Worm (Caenorhabditis elegans) whole organism, L4 larva: Measurements from ENCODE around the gene pkc-3.
A peak's percentile ranks its signal among the peaks of the same experiment; 100 is the strongest.

Source experiments
- F37D6.2 ChIP-seq: sonication (generic microtip); optimal IDR thresholded peaks from 2 replicates; lab custom pipeline; 2016; ENCODE audit warnings: mild to moderate bottlenecking, missing genetic modification characterization, missing compliant biosample characterization
- T20F7.1 ChIP-seq: fragments of 200-800 bp; sonication (Bioruptor generic); optimal IDR thresholded peaks from 2 replicates; lab custom pipeline; 2018; ENCODE audit warnings: mild to moderate bottlenecking, missing genetic modification characterization, missing compliant biosample characterization
- T26A8.4 ChIP-seq: fragments of 200-800 bp; sonication (Bioruptor generic); IDR thresholded peaks from 2 replicates; pipeline ENCODE4 v1.3.6; 2022; ENCODE audit warnings: missing genetic modification characterization, missing compliant biosample characterization
- Y75B8A.6 ChIP-seq: fragments of 200-800 bp; sonication (Bioruptor generic); IDR thresholded peaks from 2 replicates; pipeline ENCODE4 v1.3.6; 2022; ENCODE audit warnings: missing genetic modification reagents, missing genetic modification characterization, missing compliant biosample characterization
- ZK337.2 ChIP-seq: fragments of 200-800 bp; sonication (Bioruptor generic); IDR thresholded peaks from 2 replicates; pipeline ENCODE4 v1.3.6; 2022; ENCODE audit warnings: missing genetic modification reagents, missing genetic modification characterization, missing compliant biosample characterization
- ZK546.5 ChIP-seq, 2 experiments: sonication (generic microtip); optimal IDR thresholded peaks; 2 replicates each; lab custom pipeline; 2017; ENCODE audit warnings: missing biosample characterization in 2 of 2, missing genetic modification characterization in 2 of 2
- aha-1 ChIP-seq: fragments of 150-350 bp; peaks from one replicate; lab custom pipeline; 2014; ENCODE audit warnings: missing biosample characterization, missing genetic modification characterization
- arid-1 ChIP-seq: fragments of 200-800 bp; sonication (Bioruptor generic); conservative IDR thresholded peaks from 2 replicates; pipeline ENCODE4 v1.3.6; 2022; ENCODE audit warnings: missing genetic modification reagents, missing genetic modification characterization, missing compliant biosample characterization
- attf-4 ChIP-seq: sonication (generic microtip); optimal IDR thresholded peaks from 3 replicates; lab custom pipeline; 2017; ENCODE audit warnings: missing biosample characterization, missing genetic modification characterization
- ceh-28 ChIP-seq: fragments of 150-350 bp; optimal IDR thresholded peaks from 2 replicates; lab custom pipeline; 2014; ENCODE audit warnings: missing biosample characterization, missing genetic modification reagents, missing genetic modification characterization
- ceh-32 ChIP-seq: sonication (generic microtip); optimal IDR thresholded peaks from 2 replicates; lab custom pipeline; 2016; ENCODE audit warnings: mild to moderate bottlenecking, missing genetic modification characterization, missing compliant biosample characterization; ENCODE audit not compliant: poor library complexity
- ceh-44 ChIP-seq: fragments of 200-800 bp; sonication (Bioruptor generic); IDR thresholded peaks from 2 replicates; pipeline ENCODE4 v1.3.6; 2022; ENCODE audit warnings: missing genetic modification reagents, missing genetic modification characterization, missing compliant biosample characterization
- ces-1 ChIP-seq: fragments of 150-350 bp; sonication (generic microtip); optimal IDR thresholded peaks from 4 replicates; lab custom pipeline; 2014; ENCODE audit warnings: missing biosample characterization, missing genetic modification reagents, missing genetic modification characterization
- daf-19 ChIP-seq: fragments of 200-800 bp; sonication (Bioruptor generic); conservative IDR thresholded peaks from 2 replicates; pipeline ENCODE4 v1.3.6; 2022; ENCODE audit warnings: missing genetic modification characterization, missing compliant biosample characterization
- daf-8 ChIP-seq: fragments of 200-800 bp; sonication (Bioruptor generic); IDR thresholded peaks from 2 replicates; pipeline ENCODE4 v1.3.6; 2022; ENCODE audit warnings: missing genetic modification characterization, missing compliant biosample characterization
- dpl-1 ChIP-seq: fragments of 150-350 bp; optimal IDR thresholded peaks from 2 replicates; lab custom pipeline; 2014; ENCODE audit warnings: missing biosample characterization, missing genetic modification reagents, missing genetic modification characterization
- duxl-1 ChIP-seq: sonication (generic microtip); optimal IDR thresholded peaks from 2 replicates; lab custom pipeline; 2016; ENCODE audit warnings: mild to moderate bottlenecking, missing genetic modification characterization, moderate library complexity, missing compliant biosample characterization; ENCODE audit not compliant: poor library complexity
- fos-1 ChIP-seq: fragments of 150-350 bp; optimal IDR thresholded peaks from 2 replicates; lab custom pipeline; 2014; ENCODE audit warnings: missing biosample characterization, missing genetic modification characterization
- hlh-30 ChIP-seq: sonication (generic microtip); optimal IDR thresholded peaks from 2 replicates; lab custom pipeline; 2017; ENCODE audit warnings: antibody characterized with exemption, mild to moderate bottlenecking, missing genetic modification characterization, missing compliant biosample characterization; ENCODE audit not compliant: insufficient read depth
- hmg-1.1 ChIP-seq: fragments of 200-800 bp; sonication (Bioruptor generic); IDR thresholded peaks from 2 replicates; pipeline ENCODE4 v1.3.6; 2022; ENCODE audit warnings: missing genetic modification reagents, missing genetic modification characterization, missing compliant biosample characterization
- lim-7 ChIP-seq: fragments of 200-800 bp; sonication (Bioruptor generic); IDR thresholded peaks from 2 replicates; pipeline ENCODE4 v1.3.6; 2022; ENCODE audit warnings: missing genetic modification characterization, missing compliant biosample characterization
- lin-38 ChIP-seq: fragments of 200-800 bp; sonication (Bioruptor generic); IDR thresholded peaks from 2 replicates; pipeline ENCODE4 v1.3.6; 2022; ENCODE audit warnings: missing genetic modification reagents, missing genetic modification characterization, missing compliant biosample characterization
- lin-39 ChIP-seq: fragments of 150-350 bp; optimal IDR thresholded peaks from 2 replicates; lab custom pipeline; 2014; ENCODE audit warnings: missing biosample characterization, missing genetic modification reagents, missing genetic modification characterization
- lsy-2 ChIP-seq, 2 experiments: fragments of 150-350 bp in 1 of 2; sonication (generic microtip) in 1 of 2; optimal IDR thresholded peaks; 2 replicates each; lab custom pipeline; 2014 to 2017; ENCODE audit warnings: missing biosample characterization in 2 of 2, missing genetic modification characterization in 2 of 2
- mes-2 ChIP-seq: sonication (generic microtip); optimal IDR thresholded peaks from 2 replicates; lab custom pipeline; 2016; ENCODE audit warnings: missing genotype, mild to moderate bottlenecking, missing genetic modification characterization, missing compliant biosample characterization; ENCODE audit not compliant: poor library complexity, severe bottlenecking
- mxl-2 ChIP-seq: fragments of 200-800 bp; sonication (Bioruptor generic); conservative IDR thresholded peaks from 2 replicates; pipeline ENCODE4 v1.3.6; 2022; ENCODE audit warnings: missing genetic modification reagents, missing genetic modification characterization, missing compliant biosample characterization
- nhr-11 ChIP-seq: fragments of 150-350 bp; optimal IDR thresholded peaks from 2 replicates; lab custom pipeline; 2014; ENCODE audit warnings: missing biosample characterization, missing genetic modification characterization
- nhr-111 ChIP-seq: fragments of 200-800 bp; sonication (Bioruptor generic); optimal IDR thresholded peaks from 2 replicates; lab custom pipeline; 2018; ENCODE audit warnings: mild to moderate bottlenecking, missing genetic modification characterization, missing compliant biosample characterization
- nhr-28 ChIP-seq: fragments of 150-350 bp; optimal IDR thresholded peaks from 2 replicates; lab custom pipeline; 2014; ENCODE audit warnings: missing biosample characterization, missing genetic modification characterization
- nhr-41 ChIP-seq: fragments of 200-800 bp; sonication (Bioruptor generic); IDR thresholded peaks from 2 replicates; pipeline ENCODE4 v1.3.6; 2022; ENCODE audit warnings: missing genetic modification reagents, missing genetic modification characterization, missing compliant biosample characterization
- nhr-6 ChIP-seq: fragments of 150-350 bp; optimal IDR thresholded peaks from 2 replicates; lab custom pipeline; 2014; ENCODE audit warnings: missing biosample characterization, missing genetic modification characterization
- nhr-76 ChIP-seq: fragments of 150-350 bp; optimal IDR thresholded peaks from 2 replicates; lab custom pipeline; 2014; ENCODE audit warnings: missing biosample characterization, missing genetic modification characterization
- nhr-77 ChIP-seq: fragments of 150-350 bp; optimal IDR thresholded peaks from 2 replicates; lab custom pipeline; 2014; ENCODE audit warnings: missing biosample characterization, missing genetic modification characterization
- pha-4 ChIP-seq, 2 experiments: fragments of 150-350 bp in 1 of 2; fragments of 200-800 bp in 1 of 2; sonication (Bioruptor generic) in 1 of 2; IDR thresholded peaks in 1 of 2; optimal IDR thresholded peaks in 1 of 2; 2 replicates each; pipeline versions ENCODE4 v1.3.6 to Lab custom; 2014 to 2022; ENCODE audit warnings: missing genetic modification characterization in 2 of 2, missing genetic modification reagents in 2 of 2, missing biosample characterization in 1 of 2, missing compliant biosample characterization in 1 of 2
- pqm-1 ChIP-seq: sonication (generic microtip); optimal IDR thresholded peaks from 2 replicates; lab custom pipeline; 2017; ENCODE audit warnings: missing biosample characterization, missing genetic modification characterization
- saeg-2 ChIP-seq: fragments of 200-800 bp; sonication (Bioruptor generic); IDR thresholded peaks from 2 replicates; pipeline ENCODE4 v1.3.6; 2022; ENCODE audit warnings: missing genetic modification reagents, missing genetic modification characterization, missing compliant biosample characterization
- spr-1 ChIP-seq: sonication (generic microtip); optimal IDR thresholded peaks from 2 replicates; lab custom pipeline; 2016; ENCODE audit warnings: mild to moderate bottlenecking, missing genetic modification characterization, missing compliant biosample characterization
- spr-3 ChIP-seq: fragments of 200-800 bp; sonication (Bioruptor generic); optimal IDR thresholded peaks from 2 replicates; lab custom pipeline; 2018; ENCODE audit warnings: mild to moderate bottlenecking, missing genetic modification characterization, missing compliant biosample characterization
- unc-39 ChIP-seq: sonication (generic microtip); optimal IDR thresholded peaks from 2 replicates; lab custom pipeline; 2017; ENCODE audit warnings: missing biosample characterization, missing genetic modification characterization
- zfp-2 ChIP-seq: sonication (generic microtip); optimal IDR thresholded peaks from 2 replicates; lab custom pipeline; 2016; ENCODE audit warnings: mild to moderate bottlenecking, missing genetic modification characterization, missing compliant biosample characterization
- zfp-3 ChIP-seq: fragments of 200-800 bp; sonication (Bioruptor generic); conservative IDR thresholded peaks from 2 replicates; pipeline ENCODE4 v1.3.6; 2022; ENCODE audit warnings: missing genetic modification reagents, missing genetic modification characterization, missing compliant biosample characterization
- zip-2 ChIP-seq: fragments of 150-350 bp; optimal IDR thresholded peaks from 2 replicates; lab custom pipeline; 2014; ENCODE audit warnings: missing biosample characterization, missing genetic modification characterization
- ztf-7 ChIP-seq: fragments of 150-350 bp; optimal IDR thresholded peaks from 2 replicates; lab custom pipeline; 2014; ENCODE audit warnings: missing biosample characterization, missing genetic modification characterization

The pkc-3 gene

ce11 chrII:5365645-5366044 lies 14.2 kb upstream of the pkc-3 start, which contains the start of gene F09E5.16:
F09E5.16 (minus strand) TSS chrII:5365745.
- no peak for TF ChIP-seq hmg-1.1 (GFP tag; lab: Robert Waterston, UW)
- no peak for TF ChIP-seq nhr-111 (GFP tag; lab: Kevin White, UChicago)
- no peak for TF ChIP-seq ces-1 (GFP tag; lab: Kevin White, UChicago)
- TF ChIP-seq ceh-44 (GFP tag; lab: Robert Waterston, UW): no peak
- no peak for TF ChIP-seq ztf-7 (tag; lab: Kevin White, UChicago)
- no peak for TF ChIP-seq zfp-2 (tag; lab: Kevin White, UChicago)
- TF ChIP-seq lim-7 (GFP tag; lab: Robert Waterston, UW): no peak

DNA sequence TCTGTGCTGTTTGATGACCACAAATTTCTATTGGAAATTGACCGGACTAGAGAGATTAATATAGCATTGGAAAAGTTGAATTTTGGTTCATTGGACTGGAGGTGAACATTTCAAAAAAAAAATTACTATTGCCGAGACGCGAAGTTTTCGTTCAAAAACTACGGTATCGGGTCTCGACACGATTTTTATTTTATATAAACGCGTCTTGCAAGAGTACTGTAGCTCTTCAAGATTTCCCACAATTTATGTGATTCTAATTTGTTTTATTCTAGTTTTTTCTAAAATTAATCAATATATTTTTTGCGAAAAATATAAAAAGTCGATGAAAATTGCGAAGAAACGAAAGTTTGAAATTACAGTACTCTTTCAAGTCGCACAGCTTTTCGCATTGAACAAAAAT lies 9.2 kb upstream of the pkc-3 start, which contains the start of gene F09E5.12:
Gene F09E5.12 (minus strand): TSS at position 101 of the 400 bp plus-strand sequence.
- TF ChIP-seq aha-1 (tag; lab: Kevin White, UChicago) (peak; percentile 3), spr-1 (tag; lab: Kevin White, UChicago) (no peak), mxl-2 (GFP tag; lab: Robert Waterston, UW) (no peak), F37D6.2 (tag; lab: Kevin White, UChicago) (no peak)

ce11 chrII:5373275-5374047 lies 6.4 kb upstream of the pkc-3 start, which contains the start of the genes agt-2 and F09E5.3:
agt-2 (minus strand) TSS chrII:5373827.
F09E5.3 (plus strand) TSS chrII:5373997.
- peak; percentile 90 for TF ChIP-seq T26A8.4 (GFP tag; lab: Robert Waterston, UW)
- peak; percentile 83 for TF ChIP-seq F37D6.2 (tag; lab: Kevin White, UChicago)
- TF ChIP-seq ZK337.2 (GFP tag; lab: Robert Waterston, UW): no peak
- no peak for TF ChIP-seq saeg-2 (GFP tag; lab: Robert Waterston, UW)
- TF ChIP-seq T20F7.1 (GFP tag; lab: Kevin White, UChicago): peak; percentile 80
- TF ChIP-seq daf-19 (GFP tag; lab: Robert Waterston, UW): peak; percentile 79; the same call in 1 of the 2 replicates
- TF ChIP-seq Y75B8A.6 (GFP tag; lab: Robert Waterston, UW): no peak
- no peak for TF ChIP-seq lin-39 (tag; lab: Kevin White, UChicago)
- peak; percentile 87 for TF ChIP-seq dpl-1 (GFP tag; lab: Kevin White, UChicago)
- peak; percentile 58 for TF ChIP-seq nhr-6
- TF ChIP-seq ZK546.5 (tag; optimal IDR thresholded peaks at IDR 0.05; lab: Kevin White, UChicago): no peak
- TF ChIP-seq fos-1 (tag; lab: Kevin White, UChicago): no peak
- peak; percentile 93 for TF ChIP-seq mes-2 (tag; lab: Kevin White, UChicago)
- peak; percentile 34 for TF ChIP-seq nhr-28 (tag; lab: Kevin White, UChicago)
- peak; percentile 58 for TF ChIP-seq duxl-1 (tag; lab: Kevin White, UChicago)
- TF ChIP-seq ztf-7 (tag; lab: Kevin White, UChicago): peak; percentile 47
- no peak for TF ChIP-seq lim-7 (GFP tag; lab: Robert Waterston, UW)
- peak; percentile 80 for TF ChIP-seq spr-1 (tag; lab: Kevin White, UChicago)
- no peak for TF ChIP-seq ceh-32 (tag; lab: Kevin White, UChicago)
- TF ChIP-seq spr-3 (GFP tag; lab: Kevin White, UChicago): peak; percentile 43
- peak; percentile 54; the same call in 1 of the 2 replicates for TF ChIP-seq arid-1 (GFP tag; lab: Robert Waterston, UW)
- peak; percentile 73; the same call in 1 of the 2 replicates for TF ChIP-seq hmg-1.1 (GFP tag; lab: Robert Waterston, UW)
- TF ChIP-seq ceh-28 (tag; lab: Kevin White, UChicago): no peak
- TF ChIP-seq nhr-77: peak; percentile 82
- peak; percentile 74 for TF ChIP-seq pqm-1
- TF ChIP-seq hlh-30: peak; percentile 81
- no peak for TF ChIP-seq ceh-44 (GFP tag; lab: Robert Waterston, UW)
- peak; percentile 68 to 96 for TF ChIP-seq lsy-2 (tag; optimal IDR thresholded peaks at IDR 0.05; lab: Kevin White, UChicago)
- no peak for TF ChIP-seq daf-8 (GFP tag; lab: Robert Waterston, UW)
- no peak for TF ChIP-seq unc-39 (tag; lab: Kevin White, UChicago)
- TF ChIP-seq lin-38 (GFP tag; lab: Robert Waterston, UW): peak; percentile 86
- peak; percentile 74 for TF ChIP-seq zfp-3 (GFP tag; lab: Robert Waterston, UW)
- TF ChIP-seq nhr-11 (tag; lab: Kevin White, UChicago): peak; percentile 89
- peak; percentile 65 for TF ChIP-seq pha-4 (GFP tag; IDR thresholded peaks at IDR 0.05; lab: Robert Waterston, UW)
- TF ChIP-seq pha-4 (tag; optimal IDR thresholded peaks at IDR 0.05; lab: Kevin White, UChicago): peak; percentile 15
- TF ChIP-seq attf-4 (tag; lab: Kevin White, UChicago): no peak
- no peak for TF ChIP-seq nhr-76 (tag; lab: Kevin White, UChicago)
- peak; percentile 48 for TF ChIP-seq zip-2 (tag; lab: Kevin White, UChicago)
- TF ChIP-seq ces-1 (GFP tag; lab: Kevin White, UChicago): peak; percentile 32
- TF ChIP-seq nhr-41: no peak
